Fruit fly (Drosophila melanogaster) whole organism, prepupa: ENCODE results near the gene Smr.

Source experiments
- Blimp-1 ChIP-seq: fragments of 200-800 bp; sonication (Bioruptor generic); optimal IDR thresholded peaks from 3 replicates; lab custom pipeline; 2017; ENCODE audit warnings: missing biosample characterization, missing genetic modification characterization, mild to moderate bottlenecking, moderate library complexity, missing genetic modification reagents
- CG11762 ChIP-seq: fragments of 200-800 bp; sonication (Bioruptor generic); optimal IDR thresholded peaks from 3 replicates; lab custom pipeline; 2016; ENCODE audit warnings: missing biosample characterization, missing genetic modification characterization; ENCODE audit not compliant: insufficient read depth
- CG15336 ChIP-seq: fragments of 200-800 bp; sonication (Bioruptor generic); IDR thresholded peaks from 2 replicates; pipeline ENCODE4 v1.3.6; 2022; ENCODE audit warnings: missing biosample characterization, missing genetic modification characterization
- CG1621 ChIP-seq: fragments of 200-800 bp; sonication (Bioruptor generic); optimal IDR thresholded peaks from 3 replicates; lab custom pipeline; 2018; ENCODE audit warnings: missing biosample characterization, mild to moderate bottlenecking, missing genetic modification characterization
- CG16779 ChIP-seq: fragments of 200-800 bp; sonication (Bioruptor generic); optimal IDR thresholded peaks from 3 replicates; lab custom pipeline; 2017; ENCODE audit warnings: missing biosample characterization, mild to moderate bottlenecking, missing genetic modification characterization
- CG3032 ChIP-seq: fragments of 200-800 bp; optimal IDR thresholded peaks from 2 replicates; lab custom pipeline; 2019; ENCODE audit warnings: missing biosample characterization, mild to moderate bottlenecking, missing genetic modification characterization, moderate library complexity
- CG31627 ChIP-seq: fragments of 200-800 bp; sonication (Bioruptor generic); optimal IDR thresholded peaks from 3 replicates; lab custom pipeline; 2016; ENCODE audit warnings: missing biosample characterization, missing genetic modification characterization
- CG32006 ChIP-seq: fragments of 200-800 bp; sonication (Bioruptor generic); optimal IDR thresholded peaks from 3 replicates; lab custom pipeline; 2017; ENCODE audit warnings: missing biosample characterization, mild to moderate bottlenecking, missing genetic modification characterization
- CG34406 ChIP-seq: fragments of 200-800 bp; sonication (Bioruptor generic); optimal IDR thresholded peaks from 3 replicates; lab custom pipeline; 2016; ENCODE audit warnings: missing biosample characterization, missing genetic modification characterization
- CG3919 ChIP-seq: fragments of 200-800 bp; sonication (Bioruptor generic); optimal IDR thresholded peaks from 3 replicates; lab custom pipeline; 2016; ENCODE audit warnings: missing biosample characterization, missing genetic modification characterization
- CG4318 ChIP-seq: fragments of 200-800 bp; sonication (Bioruptor generic); optimal IDR thresholded peaks from 3 replicates; lab custom pipeline; 2017; ENCODE audit warnings: missing biosample characterization, mild to moderate bottlenecking, missing genetic modification characterization
- CG6163 ChIP-seq: fragments of 200-800 bp; sonication (Bioruptor generic); IDR thresholded peaks from 3 replicates; pipeline ENCODE4 v1.3.6; 2022; ENCODE audit warnings: missing biosample characterization, missing genetic modification characterization
- CG6276 ChIP-seq: fragments of 200-800 bp; sonication (Bioruptor generic); optimal IDR thresholded peaks from 2 replicates; lab custom pipeline; 2017; ENCODE audit warnings: missing biosample characterization, mild to moderate bottlenecking, missing genetic modification characterization
- CG6808 ChIP-seq: fragments of 200-800 bp; sonication (Bioruptor generic); optimal IDR thresholded peaks from 3 replicates; lab custom pipeline; 2017; ENCODE audit warnings: missing biosample characterization, missing genetic modification characterization, mild to moderate bottlenecking, moderate library complexity, missing genetic modification reagents
- CG6854 ChIP-seq: fragments of 200-800 bp; sonication (Bioruptor generic); optimal IDR thresholded peaks from 2 replicates; lab custom pipeline; 2017; ENCODE audit warnings: missing biosample characterization, mild to moderate bottlenecking, missing genetic modification characterization
- CG8319 ChIP-seq: fragments of 200-800 bp; sonication (Bioruptor generic); optimal IDR thresholded peaks from 3 replicates; lab custom pipeline; 2016; ENCODE audit warnings: missing biosample characterization, missing genetic modification characterization
- CG8632 ChIP-seq: fragments of 200-800 bp; sonication (Bioruptor generic); optimal IDR thresholded peaks from 3 replicates; lab custom pipeline; 2016; ENCODE audit warnings: missing biosample characterization, missing genetic modification characterization
- CG9139 ChIP-seq: fragments of 200-800 bp; sonication (Bioruptor generic); optimal IDR thresholded peaks from 3 replicates; lab custom pipeline; 2017; ENCODE audit warnings: missing biosample characterization, mild to moderate bottlenecking, missing genetic modification characterization
- Eip78C ChIP-seq: fragments of 200-800 bp; sonication (Bioruptor generic); peaks from one replicate; lab custom pipeline; 2016; ENCODE audit warnings: missing biosample characterization, missing genetic modification characterization
- Ets96B ChIP-seq: fragments of 200-800 bp; optimal IDR thresholded peaks from 2 replicates; lab custom pipeline; 2019; ENCODE audit warnings: missing biosample characterization, mild to moderate bottlenecking, missing genetic modification characterization, moderate library complexity
- Gug ChIP-seq: fragments of 200-800 bp; sonication (Bioruptor generic); IDR thresholded peaks from 2 replicates; pipeline ENCODE4 v1.3.6; 2022; ENCODE audit warnings: missing biosample characterization, missing genetic modification characterization
- Hr39 ChIP-seq: fragments of 200-800 bp; sonication (Bioruptor generic); optimal IDR thresholded peaks from 2 replicates; lab custom pipeline; 2016; ENCODE audit warnings: missing biosample characterization, missing genetic modification characterization
- Lpt ChIP-seq: fragments of 200-800 bp; sonication (Bioruptor generic); optimal IDR thresholded peaks from 3 replicates; lab custom pipeline; 2016; ENCODE audit warnings: missing biosample characterization, missing genetic modification characterization
- Met ChIP-seq: fragments of 200-800 bp; sonication (Bioruptor generic); optimal IDR thresholded peaks from 3 replicates; lab custom pipeline; 2016; ENCODE audit warnings: missing biosample characterization, missing genetic modification characterization
- OdsH ChIP-seq: fragments of 200-800 bp; sonication (Bioruptor generic); optimal IDR thresholded peaks from 3 replicates; lab custom pipeline; 2016; ENCODE audit warnings: missing biosample characterization, missing genetic modification characterization
- Smox ChIP-seq: fragments of 200-800 bp; sonication (Bioruptor generic); optimal IDR thresholded peaks from 3 replicates; lab custom pipeline; 2016; ENCODE audit warnings: missing biosample characterization, missing genetic modification characterization
- Sox102F ChIP-seq: fragments of 200-800 bp; sonication (Bioruptor generic); optimal IDR thresholded peaks from 2 replicates; lab custom pipeline; 2016; ENCODE audit warnings: missing biosample characterization, mild to moderate bottlenecking, missing genetic modification characterization
- Sox14 ChIP-seq: fragments of 200-800 bp; sonication (Bioruptor generic); optimal IDR thresholded peaks from 3 replicates; lab custom pipeline; 2016; ENCODE audit warnings: missing biosample characterization, missing genetic modification characterization
- Sox15 ChIP-seq: fragments of 200-800 bp; sonication (Bioruptor generic); optimal IDR thresholded peaks from 3 replicates; lab custom pipeline; 2016; ENCODE audit warnings: missing biosample characterization, missing genetic modification characterization
- achi ChIP-seq: fragments of 200-800 bp; sonication (Bioruptor generic); optimal IDR thresholded peaks from 3 replicates; lab custom pipeline; 2016; ENCODE audit warnings: missing biosample characterization, missing genetic modification characterization
- acj6 ChIP-seq: fragments of 200-800 bp; sonication (Bioruptor generic); optimal IDR thresholded peaks from 3 replicates; lab custom pipeline; 2016; ENCODE audit warnings: missing biosample characterization, missing genetic modification characterization
- dsx ChIP-seq: fragments of 200-800 bp; optimal IDR thresholded peaks from 3 replicates; lab custom pipeline; 2019; ENCODE audit warnings: missing biosample characterization, mild to moderate bottlenecking, missing genetic modification characterization, moderate library complexity; ENCODE audit not compliant: poor library complexity, severe bottlenecking
- eg ChIP-seq: fragments of 200-800 bp; sonication (Bioruptor generic); IDR thresholded peaks from 3 replicates; pipeline ENCODE4 v1.3.6; 2022; ENCODE audit warnings: missing biosample characterization, missing genetic modification characterization
- fd59A ChIP-seq: fragments of 200-800 bp; sonication (Bioruptor generic); optimal IDR thresholded peaks from 2 replicates; lab custom pipeline; 2017; ENCODE audit warnings: missing biosample characterization, mild to moderate bottlenecking, missing genetic modification characterization, missing genetic modification reagents
- fkh ChIP-seq: fragments of 200-800 bp; sonication (Bioruptor generic); optimal IDR thresholded peaks from 3 replicates; lab custom pipeline; 2017; ENCODE audit warnings: missing biosample characterization, mild to moderate bottlenecking, missing genetic modification characterization, moderate library complexity
- lz ChIP-seq: fragments of 200-800 bp; sonication (Bioruptor generic); optimal IDR thresholded peaks from 3 replicates; lab custom pipeline; 2016; ENCODE audit warnings: missing biosample characterization, missing genetic modification characterization
- net ChIP-seq: fragments of 200-800 bp; sonication (Bioruptor generic); optimal IDR thresholded peaks from 3 replicates; lab custom pipeline; 2016; ENCODE audit warnings: missing biosample characterization, missing genetic modification characterization
- salr ChIP-seq, 2 experiments: fragments of 200-800 bp; sonication (Bioruptor generic); optimal IDR thresholded peaks; 3 replicates each; lab custom pipeline; 2016 to 2018; ENCODE audit warnings: missing biosample characterization in 2 of 2, missing genetic modification characterization in 2 of 2, mild to moderate bottlenecking in 1 of 2
- spab ChIP-seq: fragments of 200-800 bp; sonication (Bioruptor generic); optimal IDR thresholded peaks from 2 replicates; lab custom pipeline; 2017; ENCODE audit warnings: missing biosample characterization, mild to moderate bottlenecking, missing genetic modification characterization, missing genetic modification reagents
- ss ChIP-seq, 2 experiments: fragments of 200-800 bp; sonication (Bioruptor generic); optimal IDR thresholded peaks; 2 replicates in 1 of 2; 3 replicates in 1 of 2; lab custom pipeline; 2017 to 2018; ENCODE audit warnings: mild to moderate bottlenecking in 2 of 2, missing biosample characterization in 2 of 2, missing genetic modification characterization in 2 of 2, moderate library complexity in 1 of 2
- svp ChIP-seq: fragments of 200-800 bp; sonication (Bioruptor generic); peaks from one replicate; lab custom pipeline; 2016; ENCODE audit warnings: missing biosample characterization, missing genetic modification characterization
- topi ChIP-seq: fragments of 200-800 bp; sonication (Bioruptor generic); optimal IDR thresholded peaks from 3 replicates; lab custom pipeline; 2016; ENCODE audit warnings: missing biosample characterization, missing genetic modification characterization
- vri ChIP-seq: fragments of 200-800 bp; sonication (Bioruptor generic); optimal IDR thresholded peaks from 3 replicates; lab custom pipeline; 2016; ENCODE audit warnings: missing biosample characterization, mild to moderate bottlenecking, missing genetic modification characterization

The Smr gene

dm6 chrX:12665112-12665795 is 77.2 kb downstream of the Smr start (continued):
- peak; percentile 85 for TF ChIP-seq CG1621 (tag; lab: Kevin White, UChicago)
- TF ChIP-seq CG6854 (GFP tag; lab: Kevin White, UChicago) = peak; percentile 36
- peak; percentile 72 to 86 for TF ChIP-seq ss (GFP tag; optimal IDR thresholded peaks at IDR 0.05; lab: Kevin White, UChicago)
- peak; percentile 86 for TF ChIP-seq CG6276 (GFP tag; lab: Kevin White, UChicago)
- peak; percentile 86 for TF ChIP-seq CG8632
- TF ChIP-seq Sox14 (GFP tag; lab: Kevin White, UChicago) = peak; percentile 63
- TF ChIP-seq CG16779 (tag; lab: Kevin White, UChicago) = peak; percentile 74
- peak; percentile 82 for TF ChIP-seq spab (GFP tag; lab: Kevin White, UChicago)
- TF ChIP-seq vri (GFP tag; lab: Kevin White, UChicago) = peak; percentile 79
- peak; percentile 78 for TF ChIP-seq CG11762
- TF ChIP-seq CG3919 (GFP tag; lab: Kevin White, UChicago) = peak; percentile 88
- peak; percentile 87 for TF ChIP-seq svp
- TF ChIP-seq CG9139 = peak; percentile 61
- TF ChIP-seq Blimp-1 (GFP tag; lab: Kevin White, UChicago) = peak; percentile 73
- TF ChIP-seq Gug (GFP tag; lab: Robert Waterston, UW) = peak; percentile 95
- peak; percentile 89 for TF ChIP-seq acj6
- TF ChIP-seq Sox102F (GFP tag; lab: Kevin White, UChicago) = peak; percentile 80
- peak; percentile 81 for TF ChIP-seq Smox (GFP tag; lab: Kevin White, UChicago)
- peak; percentile 89 for TF ChIP-seq Lpt (GFP tag; lab: Kevin White, UChicago)
- TF ChIP-seq CG32006 (GFP tag; lab: Kevin White, UChicago) = peak; percentile 94
- TF ChIP-seq salr (GFP tag; optimal IDR thresholded peaks at IDR 0.05; lab: Kevin White, UChicago) = peak; percentile 64 to 86
- peak; percentile 82 for TF ChIP-seq lz (GFP tag; lab: Kevin White, UChicago)
- TF ChIP-seq CG15336 (GFP tag; lab: Robert Waterston, UW) = peak; percentile 94
- peak; percentile 83 for TF ChIP-seq Met (GFP tag; lab: Kevin White, UChicago)
- TF ChIP-seq CG6808 (GFP tag; lab: Kevin White, UChicago) = peak; percentile 87
- TF ChIP-seq Sox15 (GFP tag; lab: Kevin White, UChicago) = peak; percentile 76
- peak; percentile 74 for TF ChIP-seq dsx (GFP tag; lab: Kevin White, UChicago)
- peak; percentile 63 for TF ChIP-seq CG8319
- peak; percentile 80 for TF ChIP-seq CG31627 (GFP tag; lab: Kevin White, UChicago)
- peak; percentile 94 for TF ChIP-seq Eip78C (GFP tag; lab: Kevin White, UChicago)

dm6 chrX:12664117-12664783 is 78.2 kb downstream of the Smr start:
- no peak for TF ChIP-seq topi (GFP tag; lab: Kevin White, UChicago)
- peak; percentile 5 for TF ChIP-seq CG8632
- peak; percentile 84 for TF ChIP-seq svp
- TF ChIP-seq Eip78C (GFP tag; lab: Kevin White, UChicago) = peak; percentile 50

- TF ChIP-seq CG1621 (tag; lab: Kevin White, UChicago) (peak; percentile 46), fd59A (GFP tag; lab: Kevin White, UChicago) (no peak), acj6 (no peak), CG6276 (GFP tag; lab: Kevin White, UChicago) (no peak), CG31627 (GFP tag; lab: Kevin White, UChicago) (no peak), Ets96B (tag; lab: Kevin White, UChicago) (peak; percentile 28), CG11762 (no peak), fkh (GFP tag; lab: Kevin White, UChicago) (peak; percentile 23), lz (GFP tag; lab: Kevin White, UChicago) (no peak), Hr39 (GFP tag; lab: Kevin White, UChicago) (no peak), CG4318 (no peak), salr (GFP tag; optimal IDR thresholded peaks at IDR 0.05; lab: Kevin White, UChicago) (no peak), CG6808 (GFP tag; lab: Kevin White, UChicago) (peak; percentile 38), CG34406 (GFP tag; lab: Kevin White, UChicago) (no peak), Blimp-1 (GFP tag; lab: Kevin White, UChicago) (no peak), OdsH (GFP tag; lab: Kevin White, UChicago) (no peak), CG6163 (GFP tag; lab: Robert Waterston, UW) (peak; percentile 25; the same call in 1 of the 3 replicates), eg (GFP tag; lab: Robert Waterston, UW) (0 out of 3 replicates have a peak, but pooled peaks have one; percentile 19), achi (GFP tag; lab: Kevin White, UChicago) (no peak), CG9139 (peak; percentile 42), ss (GFP tag; optimal IDR thresholded peaks at IDR 0.05; lab: Kevin White, UChicago) (peak; percentile 62), Met (GFP tag; lab: Kevin White, UChicago) (no peak), CG3919 (GFP tag; lab: Kevin White, UChicago) (no peak), CG3032 (tag; lab: Kevin White, UChicago) (peak; percentile 30), vri (GFP tag; lab: Kevin White, UChicago) (peak; percentile 55), net (no peak)
Measured at dm6 chrX:12663464-12663938, 78.9 kb downstream of the Smr start.
